Worm (Caenorhabditis elegans) whole organism, L3 larva: ENCODE data around the gene F07H5.13.

Experiments used
- R02D3.7 ChIP-seq: fragments of 150-350 bp; optimal IDR thresholded peaks from 2 replicates; lab custom pipeline; 2014; ENCODE audit warnings: missing biosample characterization, missing genetic modification characterization
- ZK546.5 ChIP-seq: sonication (generic microtip); optimal IDR thresholded peaks from 2 replicates; lab custom pipeline; 2017; ENCODE audit warnings: missing biosample characterization, missing genetic modification characterization
- aly-2 ChIP-seq: fragments of 150-350 bp; optimal IDR thresholded peaks from 2 replicates; lab custom pipeline; 2014; ENCODE audit warnings: missing biosample characterization, missing genetic modification characterization
- ama-1 ChIP-seq: fragments of 150-350 bp; optimal IDR thresholded peaks from 2 replicates; lab custom pipeline; 2018
- ceh-16 ChIP-seq: sonication (generic microtip); optimal IDR thresholded peaks from 2 replicates; lab custom pipeline; 2017; ENCODE audit warnings: missing biosample characterization, missing genetic modification characterization
- ceh-28 ChIP-seq: fragments of 150-350 bp; optimal IDR thresholded peaks from 2 replicates; lab custom pipeline; 2014; ENCODE audit warnings: missing biosample characterization, missing genetic modification reagents, missing genetic modification characterization
- ceh-82 ChIP-seq: fragments of 150-350 bp; optimal IDR thresholded peaks from 2 replicates; lab custom pipeline; 2014; ENCODE audit warnings: missing biosample characterization, missing genetic modification characterization
- ceh-9 ChIP-seq: sonication (generic microtip); optimal IDR thresholded peaks from 2 replicates; lab custom pipeline; 2018; ENCODE audit warnings: missing biosample characterization, missing genetic modification characterization
- daf-12 ChIP-seq: fragments of 150-350 bp; optimal IDR thresholded peaks from 2 replicates; lab custom pipeline; 2014; ENCODE audit warnings: missing biosample characterization, missing genetic modification reagents, missing genetic modification characterization
- egl-27 ChIP-seq: sonication (generic microtip); optimal IDR thresholded peaks from 4 replicates; lab custom pipeline; 2017; ENCODE audit warnings: missing biosample characterization, missing genetic modification reagents, missing genetic modification characterization
- egl-5 ChIP-seq: fragments of 150-350 bp; optimal IDR thresholded peaks from 2 replicates; lab custom pipeline; 2017; ENCODE audit warnings: missing biosample characterization, missing genetic modification reagents, missing genetic modification characterization, inconsistent platforms
- elt-1 ChIP-seq: fragments of 150-350 bp; optimal IDR thresholded peaks from 2 replicates; lab custom pipeline; 2014; ENCODE audit warnings: missing biosample characterization, missing genetic modification characterization
- elt-2 ChIP-seq: sonication (generic microtip); optimal IDR thresholded peaks from 2 replicates; lab custom pipeline; 2016; ENCODE audit warnings: missing genetic modification reagents, mild to moderate bottlenecking, missing genetic modification characterization, missing compliant biosample characterization
- elt-3 ChIP-seq, 3 experiments: fragments of 150-350 bp in 1 of 3; sonication (generic microtip) in 2 of 3; optimal IDR thresholded peaks; 2 replicates in 2 of 3; 4 replicates in 1 of 3; lab custom pipeline; 2014 to 2017; ENCODE audit warnings: missing biosample characterization in 3 of 3, missing genetic modification characterization in 3 of 3
- eor-1 ChIP-seq, 2 experiments: fragments of 150-350 bp; optimal IDR thresholded peaks; 2 replicates each; lab custom pipeline; 2014 to 2018; ENCODE audit warnings: missing biosample characterization in 2 of 2, missing genetic modification characterization in 2 of 2
- fkh-10 ChIP-seq: sonication (generic microtip); optimal IDR thresholded peaks from 2 replicates; lab custom pipeline; 2017; ENCODE audit warnings: missing biosample characterization, missing genetic modification reagents, missing genetic modification characterization
- fkh-2 ChIP-seq: fragments of 150-350 bp; optimal IDR thresholded peaks from 2 replicates; lab custom pipeline; 2014; ENCODE audit warnings: missing biosample characterization, missing genetic modification reagents, missing genetic modification characterization
- fos-1 ChIP-seq: fragments of 150-350 bp; optimal IDR thresholded peaks from 2 replicates; lab custom pipeline; 2014; ENCODE audit warnings: missing biosample characterization, missing genetic modification characterization
- hmg-11 ChIP-seq: sonication (generic microtip); optimal IDR thresholded peaks from 2 replicates; lab custom pipeline; 2016; ENCODE audit warnings: missing genetic modification characterization, missing compliant biosample characterization
- jun-1 ChIP-seq: fragments of 150-350 bp; optimal IDR thresholded peaks from 2 replicates; lab custom pipeline; 2014; ENCODE audit warnings: missing biosample characterization, missing genetic modification reagents, missing genetic modification characterization
- lin-15B ChIP-seq: fragments of 150-350 bp; optimal IDR thresholded peaks from 2 replicates; lab custom pipeline; 2014; ENCODE audit warnings: missing biosample characterization, missing genetic modification characterization
- lin-39 ChIP-seq: fragments of 150-350 bp; optimal IDR thresholded peaks from 2 replicates; lab custom pipeline; 2018; ENCODE audit warnings: missing biosample characterization, missing genetic modification reagents, missing genetic modification characterization
- lsy-12 ChIP-seq: sonication (generic microtip); optimal IDR thresholded peaks from 2 replicates; lab custom pipeline; 2016; ENCODE audit warnings: mild to moderate bottlenecking, missing genetic modification characterization, missing compliant biosample characterization
- mdl-1 ChIP-seq: fragments of 150-350 bp; optimal IDR thresholded peaks from 2 replicates; lab custom pipeline; 2014; ENCODE audit warnings: missing biosample characterization, missing genetic modification characterization
- mml-1 ChIP-seq: fragments of 150-350 bp; sonication (generic microtip); optimal IDR thresholded peaks from 3 replicates; lab custom pipeline; 2014; ENCODE audit warnings: missing biosample characterization, missing genetic modification characterization
- nfya-1 ChIP-seq: sonication (generic microtip); optimal IDR thresholded peaks from 2 replicates; lab custom pipeline; 2017; ENCODE audit warnings: missing genetic modification characterization, mild to moderate bottlenecking, missing compliant biosample characterization, antibody characterized with exemption, moderate library complexity; ENCODE audit not compliant: insufficient read depth
- nhr-11 ChIP-seq: fragments of 150-350 bp; optimal IDR thresholded peaks from 2 replicates; lab custom pipeline; 2014; ENCODE audit warnings: missing biosample characterization, missing genetic modification characterization
- nhr-12 ChIP-seq: fragments of 150-350 bp; optimal IDR thresholded peaks from 2 replicates; lab custom pipeline; 2014; ENCODE audit warnings: missing biosample characterization, missing genetic modification characterization
- nhr-23 ChIP-seq: fragments of 150-350 bp; optimal IDR thresholded peaks from 2 replicates; lab custom pipeline; 2014; ENCODE audit warnings: missing biosample characterization, missing genetic modification reagents, missing genetic modification characterization
- nhr-237 ChIP-seq: fragments of 150-350 bp; optimal IDR thresholded peaks from 2 replicates; lab custom pipeline; 2014; ENCODE audit warnings: missing biosample characterization, missing genetic modification characterization
- nhr-25 ChIP-seq: sonication (generic microtip); optimal IDR thresholded peaks from 2 replicates; lab custom pipeline; 2017; ENCODE audit warnings: missing biosample characterization, missing genetic modification characterization
- nhr-28 ChIP-seq: fragments of 150-350 bp; optimal IDR thresholded peaks from 2 replicates; lab custom pipeline; 2014; ENCODE audit warnings: missing biosample characterization, missing genetic modification characterization
- nhr-43 ChIP-seq: sonication (generic microtip); optimal IDR thresholded peaks from 2 replicates; lab custom pipeline; 2016; ENCODE audit warnings: mild to moderate bottlenecking, missing genetic modification characterization, missing compliant biosample characterization; ENCODE audit not compliant: poor library complexity, severe bottlenecking
- nhr-67 ChIP-seq: fragments of 150-350 bp; optimal IDR thresholded peaks from 2 replicates; lab custom pipeline; 2014; ENCODE audit warnings: missing biosample characterization, missing genetic modification characterization
- nhr-76 ChIP-seq: fragments of 150-350 bp; sonication (generic microtip); optimal IDR thresholded peaks from 5 replicates; lab custom pipeline; 2014; ENCODE audit warnings: missing biosample characterization, missing genetic modification characterization
- nhr-77 ChIP-seq: fragments of 150-350 bp; optimal IDR thresholded peaks from 2 replicates; lab custom pipeline; 2014; ENCODE audit warnings: missing biosample characterization, missing genetic modification characterization
- pha-4 ChIP-seq: fragments of 150-350 bp; optimal IDR thresholded peaks from 2 replicates; lab custom pipeline; 2014; ENCODE audit warnings: missing biosample characterization, missing genetic modification reagents, missing genetic modification characterization
- pqm-1 ChIP-seq: fragments of 150-350 bp; optimal IDR thresholded peaks from 2 replicates; lab custom pipeline; 2017; ENCODE audit warnings: missing biosample characterization, missing genetic modification characterization, inconsistent platforms
- sea-2 ChIP-seq: fragments of 150-350 bp; sonication (generic microtip); optimal IDR thresholded peaks from 4 replicates; lab custom pipeline; 2014; ENCODE audit warnings: missing biosample characterization, missing genetic modification reagents, missing genetic modification characterization
- skn-1 ChIP-seq: fragments of 150-350 bp; optimal IDR thresholded peaks from 2 replicates; lab custom pipeline; 2014; ENCODE audit warnings: missing biosample characterization, missing genetic modification characterization
- snpc-4 ChIP-seq: fragments of 150-350 bp; optimal IDR thresholded peaks from 2 replicates; lab custom pipeline; 2014; ENCODE audit warnings: missing biosample characterization, missing genetic modification characterization
- tbx-2 ChIP-seq: sonication (generic microtip); optimal IDR thresholded peaks from 2 replicates; lab custom pipeline; 2016; ENCODE audit warnings: mild to moderate bottlenecking, missing genetic modification characterization, missing compliant biosample characterization
- unc-39 ChIP-seq: sonication (generic microtip); optimal IDR thresholded peaks from 4 replicates; lab custom pipeline; 2017; ENCODE audit warnings: missing biosample characterization, missing genetic modification characterization
- unc-62 ChIP-seq: fragments of 150-350 bp; sonication (generic microtip); optimal IDR thresholded peaks from 4 replicates; lab custom pipeline; 2014; ENCODE audit warnings: missing biosample characterization, missing genetic modification reagents, missing genetic modification characterization
- zag-1 ChIP-seq: fragments of 150-350 bp; optimal IDR thresholded peaks from 2 replicates; lab custom pipeline; 2014; ENCODE audit warnings: missing biosample characterization, missing genetic modification characterization
- ztf-11 ChIP-seq: fragments of 150-350 bp; optimal IDR thresholded peaks from 2 replicates; lab custom pipeline; 2014; ENCODE audit warnings: missing biosample characterization, missing genetic modification characterization
- ztf-4 ChIP-seq: fragments of 150-350 bp; optimal IDR thresholded peaks from 2 replicates; lab custom pipeline; 2014; ENCODE audit warnings: missing biosample characterization, missing genetic modification characterization

F07H5.13 gene

DNA sequence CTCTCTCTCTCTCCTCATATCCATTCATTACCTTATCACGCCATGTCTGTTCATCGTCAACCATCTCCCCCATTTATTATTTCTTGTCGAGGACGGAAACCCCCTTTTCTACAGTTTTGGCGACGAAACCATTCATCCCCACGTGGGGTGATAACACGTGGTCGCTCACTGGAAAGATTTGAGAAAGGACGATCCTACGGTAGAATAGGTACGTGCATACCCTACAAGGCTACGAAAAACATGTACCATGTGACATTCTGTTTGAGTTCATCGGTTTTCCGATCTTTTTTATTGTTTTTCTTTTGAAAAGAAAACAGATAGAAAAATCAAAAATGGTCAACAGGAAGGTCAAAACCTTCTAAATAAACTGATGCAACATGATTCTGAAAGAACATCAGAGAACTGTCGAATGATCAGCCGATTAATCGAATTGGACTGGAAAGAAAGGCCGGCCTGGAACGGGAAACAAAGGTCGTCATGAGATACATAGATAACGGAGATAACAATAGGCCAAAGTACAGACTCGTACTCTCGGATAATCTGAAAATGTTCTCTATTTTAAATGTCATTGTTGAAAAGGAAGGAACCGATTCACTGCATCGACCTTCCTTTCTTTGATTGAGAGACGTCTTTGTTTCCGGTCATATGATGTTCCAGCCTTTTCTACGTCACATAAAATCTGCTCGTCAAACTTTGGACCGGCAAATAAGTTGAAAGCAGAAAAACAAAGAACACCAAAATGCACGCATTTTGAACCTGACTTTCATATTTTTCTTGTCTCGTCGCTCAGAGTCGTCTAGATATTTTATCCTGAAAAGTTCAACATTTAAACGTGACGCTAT is 48.1 kb upstream of the F07H5.13 start (continued):
- TF ChIP-seq mdl-1 (tag; lab: Kevin White, UChicago) = peak; percentile 92

- TF ChIP-seq zag-1 = no peak
- peak; percentile 21 for TF ChIP-seq lin-15B (tag; lab: Kevin White, UChicago)
Measured at ce11 chrII:8742972-8743371, 47.4 kb upstream of the F07H5.13 start.

DNA sequence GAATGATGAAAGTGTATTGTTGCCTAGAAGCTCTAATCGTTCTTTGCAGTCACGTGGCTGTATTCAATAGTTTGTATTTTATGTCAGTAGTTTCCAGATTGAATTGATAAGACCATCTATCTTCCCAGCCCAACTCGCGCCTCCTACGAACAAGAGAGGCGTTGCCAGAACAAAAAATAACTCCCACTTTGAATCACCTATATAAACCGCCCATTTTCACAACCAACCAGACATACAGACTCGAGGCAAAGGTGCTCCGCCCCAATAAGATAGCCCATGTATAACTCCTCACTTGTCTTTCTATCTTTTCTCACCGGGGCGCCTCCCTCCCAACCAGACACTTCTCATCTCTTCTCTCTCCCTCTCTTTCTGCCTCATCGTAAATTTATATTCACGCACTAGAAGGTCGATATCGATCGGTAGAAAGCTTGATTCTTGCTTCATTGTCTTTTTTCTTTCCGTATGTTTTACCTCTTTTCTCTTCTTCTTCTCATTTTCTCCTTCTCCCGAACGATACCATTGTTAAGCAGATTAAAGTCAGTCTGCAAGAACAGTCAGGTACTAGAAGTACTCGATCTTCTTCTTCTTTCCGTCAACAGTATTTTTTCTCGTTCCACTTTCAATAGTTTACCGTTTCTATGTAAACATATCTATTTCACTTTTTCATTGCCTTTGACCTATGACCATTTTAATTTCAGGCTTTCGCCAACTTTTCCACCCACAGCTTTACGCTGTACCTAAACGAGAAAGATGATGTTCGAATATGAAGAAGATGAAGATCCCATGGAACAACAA is 46.8 kb upstream of the F07H5.13 start, which contains the start of gene mak-1:
TSS of gene mak-1 (plus strand) at position 693 of the 795 bp plus-strand sequence.
- no peak for TF ChIP-seq ceh-16
- peak; percentile 65 for TF ChIP-seq nhr-43 (tag; lab: Kevin White, UChicago)
- no peak for TF ChIP-seq ceh-82
- no peak for TF ChIP-seq mml-1 (tag; lab: Kevin White, UChicago)
- TF ChIP-seq mdl-1 (tag; lab: Kevin White, UChicago) = no peak
- TF ChIP-seq lin-15B (tag; lab: Kevin White, UChicago) = no peak
- peak; percentile 90 for TF ChIP-seq elt-2 (tag; lab: Kevin White, UChicago)
- TF ChIP-seq skn-1 (tag; lab: Kevin White, UChicago) = no peak
- TF ChIP-seq unc-39 (tag; lab: Kevin White, UChicago) = no peak
- no peak for TF ChIP-seq unc-62 (GFP tag; lab: Kevin White, UChicago)
- TF ChIP-seq egl-27 (tag; lab: Kevin White, UChicago) = no peak
- no peak for TF ChIP-seq egl-5
- peak; percentile 30 for TF ChIP-seq lin-39 (tag; lab: Kevin White, UChicago)
- no peak for TF ChIP-seq ztf-11
- TF ChIP-seq ceh-28 = no peak
- no peak for TF ChIP-seq fos-1 (tag; lab: Kevin White, UChicago)
- TF ChIP-seq ztf-4 (tag; lab: Kevin White, UChicago) = no peak
- TF ChIP-seq tbx-2 = no peak
- no peak for TF ChIP-seq zag-1
- TF ChIP-seq ZK546.5 (tag; lab: Kevin White, UChicago) = no peak
- no peak for TF ChIP-seq aly-2 (tag; lab: Kevin White, UChicago)
- no peak for TF ChIP-seq elt-1 (tag; lab: Kevin White, UChicago)
- TF ChIP-seq lsy-12 (tag; lab: Kevin White, UChicago) = no peak
- peak; percentile 55 for TF ChIP-seq nhr-25
- no peak for TF ChIP-seq nhr-237 (tag; lab: Kevin White, UChicago)
- TF ChIP-seq nhr-28 = no peak
- no peak for TF ChIP-seq nhr-12
- no peak for TF ChIP-seq ceh-9 (tag; lab: Kevin White, UChicago)
- no peak for TF ChIP-seq nhr-11
- no peak for TF ChIP-seq fkh-2 (tag; lab: Kevin White, UChicago)
- TF ChIP-seq nfya-1 = peak; percentile 76
- no peak for TF ChIP-seq R02D3.7
- no peak for TF ChIP-seq hmg-11 (tag; lab: Kevin White, UChicago)
- TF ChIP-seq pha-4 = no peak
- TF ChIP-seq fkh-10 (GFP tag; lab: Kevin White, UChicago) = no peak
- no peak for TF ChIP-seq nhr-76 (tag; lab: Kevin White, UChicago)
- TF ChIP-seq ama-1 (lab: Kevin White, UChicago) = peak; percentile 94
- peak; percentile 46 for TF ChIP-seq pqm-1 (tag; lab: Kevin White, UChicago)
- TF ChIP-seq daf-12 = no peak
- TF ChIP-seq nhr-77 (tag; lab: Kevin White, UChicago) = no peak
- no peak for TF ChIP-seq snpc-4 (tag; lab: Kevin White, UChicago)
- TF ChIP-seq nhr-67 = no peak
- TF ChIP-seq elt-3 (tag; optimal IDR thresholded peaks at IDR 0.05; lab: Kevin White, UChicago) = no peak
- peak; percentile 17 for TF ChIP-seq nhr-23 (tag; lab: Kevin White, UChicago)
- peak; percentile 75 for TF ChIP-seq jun-1 (tag; lab: Kevin White, UChicago)
- TF ChIP-seq eor-1 (tag; optimal IDR thresholded peaks at IDR 0.05; lab: Kevin White, UChicago) = no peak
- TF ChIP-seq sea-2 (GFP tag; lab: Kevin White, UChicago) = no peak
